Fruit fly (Drosophila melanogaster) whole organism, embryonic: Measurements from ENCODE around the gene CG6830.

Experiments used
- Atf3 ChIP-seq: fragments of 200-800 bp; sonication (Bioruptor generic); optimal IDR thresholded peaks from 3 replicates; lab custom pipeline; 2016; ENCODE audit warnings: missing biosample characterization, missing genetic modification characterization
- CG10321 ChIP-seq: fragments of 200-800 bp; sonication (Bioruptor generic); IDR thresholded peaks from 2 replicates; pipeline ENCODE4 v1.3.6; 2022; ENCODE audit warnings: missing biosample characterization, missing genetic modification characterization
- CG13424 ChIP-seq: fragments of 200-800 bp; sonication (Bioruptor generic); optimal IDR thresholded peaks from 2 replicates; lab custom pipeline; 2019; ENCODE audit warnings: missing biosample characterization, mild to moderate bottlenecking, missing genetic modification characterization, moderate library complexity
- CG16813 ChIP-seq: fragments of 200-800 bp; sonication (Bioruptor generic); IDR thresholded peaks from 3 replicates; pipeline ENCODE4 v1.3.6; 2022; ENCODE audit warnings: missing biosample characterization, missing genetic modification characterization; ENCODE audit not compliant: partially characterized antibody
- CG17612 ChIP-seq: fragments of 200-800 bp; sonication (Bioruptor generic); IDR thresholded peaks from 2 replicates; pipeline ENCODE4 v1.3.6; 2022; ENCODE audit warnings: missing biosample characterization, missing genetic modification characterization
- CG17912 ChIP-seq: fragments of 200-800 bp; sonication (Bioruptor generic); optimal IDR thresholded peaks from 2 replicates; lab custom pipeline; 2018; ENCODE audit warnings: missing biosample characterization, mild to moderate bottlenecking, missing genetic modification characterization
- CG18011 ChIP-seq: fragments of 200-800 bp; sonication (Bioruptor generic); optimal IDR thresholded peaks from 2 replicates; lab custom pipeline; 2017; ENCODE audit warnings: missing biosample characterization, missing genetic modification characterization, mild to moderate bottlenecking, moderate library complexity, missing genotype
- CG1832 ChIP-seq: fragments of 200-800 bp; sonication (Bioruptor generic); optimal IDR thresholded peaks from 2 replicates; lab custom pipeline; 2017; ENCODE audit warnings: missing biosample characterization, mild to moderate bottlenecking, missing genetic modification characterization, inconsistent platforms
- CG18476 ChIP-seq: fragments of 200-800 bp; sonication (Bioruptor generic); optimal IDR thresholded peaks from 2 replicates; lab custom pipeline; 2016; ENCODE audit warnings: missing biosample characterization, mild to moderate bottlenecking, missing genetic modification characterization
- CG2678 ChIP-seq: fragments of 200-800 bp; sonication (Bioruptor generic); optimal IDR thresholded peaks from 3 replicates; lab custom pipeline; 2019; ENCODE audit warnings: missing biosample characterization, mild to moderate bottlenecking, missing genetic modification characterization, moderate library complexity
- CG31441 ChIP-seq: fragments of 200-800 bp; sonication (Bioruptor generic); IDR thresholded peaks from 2 replicates; pipeline ENCODE4 v1.3.6; 2022; ENCODE audit warnings: missing biosample characterization, missing genetic modification characterization
- CG4617 ChIP-seq: fragments of 200-800 bp; sonication (Bioruptor generic); optimal IDR thresholded peaks from 3 replicates; lab custom pipeline; 2016; ENCODE audit warnings: missing biosample characterization, missing genetic modification characterization, borderline replicate concordance
- CG6175 ChIP-seq: fragments of 200-800 bp; sonication (Bioruptor generic); IDR thresholded peaks from 3 replicates; pipeline ENCODE4 v1.3.6; 2022; ENCODE audit warnings: missing biosample characterization, missing genetic modification characterization
- CG6272 ChIP-seq: fragments of 200-800 bp; sonication (Bioruptor generic); IDR thresholded peaks from 2 replicates; pipeline ENCODE4 v1.3.6; 2022; ENCODE audit warnings: missing biosample characterization, missing genetic modification characterization
- CG6791 ChIP-seq: fragments of 200-800 bp; sonication (Bioruptor generic); IDR thresholded peaks from 3 replicates; pipeline ENCODE4 v1.3.6; 2022; ENCODE audit warnings: missing biosample characterization, missing genetic modification characterization; ENCODE audit not compliant: partially characterized antibody
- CG8388 ChIP-seq: fragments of 200-800 bp; sonication (Bioruptor generic); optimal IDR thresholded peaks from 2 replicates; lab custom pipeline; 2019; ENCODE audit warnings: missing biosample characterization, mild to moderate bottlenecking, missing genetic modification characterization, moderate library complexity
- CG9437 ChIP-seq: fragments of 200-800 bp; sonication (Bioruptor generic); optimal IDR thresholded peaks from 2 replicates; lab custom pipeline; 2018; ENCODE audit warnings: missing biosample characterization, mild to moderate bottlenecking, missing genetic modification characterization
- Camta ChIP-seq: fragments of 200-800 bp; sonication (Bioruptor generic); optimal IDR thresholded peaks from 2 replicates; lab custom pipeline; 2016; ENCODE audit warnings: missing biosample characterization, missing genetic modification characterization
- Eip74EF ChIP-seq, 2 experiments: fragments of 200-800 bp in 1 of 2; fragments of >200 bp in 1 of 2; sonication (Bioruptor generic) in 1 of 2; optimal IDR thresholded peaks; 2 replicates each; lab custom pipeline; 2017 to 2019; ENCODE audit warnings: missing biosample characterization in 2 of 2, missing genetic modification characterization in 2 of 2, mild to moderate bottlenecking in 1 of 2, moderate library complexity in 1 of 2
- Fer2 ChIP-seq: fragments of 200-800 bp; sonication (Bioruptor generic); optimal IDR thresholded peaks from 2 replicates; lab custom pipeline; 2018; ENCODE audit warnings: missing biosample characterization, mild to moderate bottlenecking, missing genetic modification characterization, moderate library complexity
- Fer3 ChIP-seq: fragments of 200-800 bp; sonication (Bioruptor generic); optimal IDR thresholded peaks from 2 replicates; lab custom pipeline; 2018; ENCODE audit warnings: missing biosample characterization, mild to moderate bottlenecking, missing genetic modification characterization, moderate library complexity
- GATAe ChIP-seq: fragments of 200-800 bp; sonication (Bioruptor generic); conservative IDR thresholded peaks from 2 replicates; pipeline ENCODE4 v1.3.6; 2022; ENCODE audit warnings: missing biosample characterization, missing genetic modification characterization
- HLH54F ChIP-seq: fragments of 200-800 bp; sonication (Bioruptor generic); optimal IDR thresholded peaks from 3 replicates; lab custom pipeline; 2016; ENCODE audit warnings: missing biosample characterization, missing genetic modification characterization
- Hmr ChIP-seq: fragments of 200-800 bp; sonication (Bioruptor generic); optimal IDR thresholded peaks from 3 replicates; lab custom pipeline; 2017; ENCODE audit warnings: mild to moderate bottlenecking, missing biosample characterization, missing genetic modification reagents, missing genetic modification characterization
- Hsf ChIP-seq: fragments of 200-800 bp; sonication (Bioruptor generic); optimal IDR thresholded peaks from 3 replicates; lab custom pipeline; 2016; ENCODE audit warnings: missing biosample characterization, missing genetic modification characterization
- MESR4 ChIP-seq: fragments of 200-800 bp; sonication (Bioruptor generic); optimal IDR thresholded peaks from 2 replicates; lab custom pipeline; 2018; ENCODE audit warnings: missing biosample characterization, mild to moderate bottlenecking, missing genetic modification characterization, moderate library complexity
- NK7.1 ChIP-seq: fragments of 200-800 bp; sonication (Bioruptor generic); optimal IDR thresholded peaks from 3 replicates; lab custom pipeline; 2016; ENCODE audit warnings: missing biosample characterization, missing genetic modification characterization
- Trl ChIP-seq, 3 experiments: fragments of >200 bp in 2 of 3; fragments of 200-800 bp in 1 of 3; sonication (Bioruptor generic) in 1 of 3; optimal IDR thresholded peaks; 2 replicates in 1 of 3; 3 replicates in 2 of 3; lab custom pipeline; 2016 to 2017; ENCODE audit warnings: missing biosample characterization in 1 of 3, missing genetic modification characterization in 1 of 3
- Xrp1 ChIP-seq: fragments of 200-800 bp; sonication (Bioruptor generic); IDR thresholded peaks from 2 replicates; pipeline ENCODE4 v1.3.6; 2022; ENCODE audit warnings: missing biosample characterization, missing genetic modification characterization
- YL-1 ChIP-seq: fragments of 200-800 bp; sonication (Bioruptor generic); optimal IDR thresholded peaks from 3 replicates; lab custom pipeline; 2017; ENCODE audit warnings: missing biosample characterization, mild to moderate bottlenecking, missing genetic modification characterization
- ase ChIP-seq: fragments of 200-800 bp; sonication (Bioruptor generic); IDR thresholded peaks from 3 replicates; pipeline ENCODE4 v1.3.6; 2022; ENCODE audit warnings: missing biosample characterization, missing genetic modification characterization
- ato ChIP-seq: fragments of 200-800 bp; sonication (Bioruptor generic); IDR thresholded peaks from 2 replicates; pipeline ENCODE4 v1.3.6; 2022; ENCODE audit warnings: missing biosample characterization, missing genetic modification characterization; ENCODE audit not compliant: partially characterized antibody
- cas ChIP-seq: fragments of 200-800 bp; sonication (Bioruptor generic); IDR thresholded peaks from 2 replicates; pipeline ENCODE4 v1.3.6; 2022; ENCODE audit warnings: missing biosample characterization, missing genetic modification characterization
- chif ChIP-seq, 2 experiments: fragments of 200-800 bp; sonication (Bioruptor generic); optimal IDR thresholded peaks; 3 replicates each; lab custom pipeline; 2016; ENCODE audit warnings: missing biosample characterization in 2 of 2, missing genetic modification characterization in 2 of 2
- dmrt11E ChIP-seq: fragments of 200-800 bp; sonication (Bioruptor generic); optimal IDR thresholded peaks from 3 replicates; lab custom pipeline; 2018; ENCODE audit warnings: missing biosample characterization, mild to moderate bottlenecking, missing genetic modification characterization, moderate library complexity
- grau ChIP-seq: fragments of 200-800 bp; optimal IDR thresholded peaks from 3 replicates; lab custom pipeline; 2019; ENCODE audit warnings: missing biosample characterization, mild to moderate bottlenecking, missing genetic modification characterization, moderate library complexity
- gsb ChIP-seq: fragments of 200-800 bp; sonication (Bioruptor generic); IDR thresholded peaks from 2 replicates; pipeline ENCODE4 v1.3.6; 2022; ENCODE audit warnings: missing biosample characterization, missing genetic modification characterization
- inv ChIP-seq: fragments of 200-800 bp; sonication (Bioruptor generic); IDR thresholded peaks from 2 replicates; pipeline ENCODE4 v1.3.6; 2022; ENCODE audit warnings: missing biosample characterization, missing genetic modification characterization; ENCODE audit not compliant: partially characterized antibody
- nmo ChIP-seq: fragments of 200-800 bp; sonication (Bioruptor generic); optimal IDR thresholded peaks from 2 replicates; lab custom pipeline; 2018; ENCODE audit warnings: missing biosample characterization, mild to moderate bottlenecking, missing genetic modification characterization, moderate library complexity
- odd ChIP-seq: fragments of 200-800 bp; sonication (Bioruptor generic); optimal IDR thresholded peaks from 2 replicates; lab custom pipeline; 2017; ENCODE audit warnings: missing biosample characterization, mild to moderate bottlenecking, missing genetic modification characterization
- pros ChIP-seq: fragments of 200-800 bp; sonication (Bioruptor generic); optimal IDR thresholded peaks from 3 replicates; lab custom pipeline; 2019; ENCODE audit warnings: missing biosample characterization, mild to moderate bottlenecking, missing genetic modification characterization, moderate library complexity
- ro ChIP-seq: fragments of 200-800 bp; sonication (Bioruptor generic); IDR thresholded peaks from 2 replicates; pipeline ENCODE4 v1.3.6; 2022; ENCODE audit warnings: missing biosample characterization, missing genetic modification characterization
- sens-2 ChIP-seq: fragments of 200-800 bp; sonication (Bioruptor generic); IDR thresholded peaks from 2 replicates; pipeline ENCODE4 v1.3.6; 2022; ENCODE audit warnings: missing biosample characterization, missing genetic modification characterization
- tap ChIP-seq: fragments of 200-800 bp; optimal IDR thresholded peaks from 3 replicates; lab custom pipeline; 2019; ENCODE audit warnings: missing biosample characterization, mild to moderate bottlenecking, missing genetic modification characterization, moderate library complexity
- tio ChIP-seq: fragments of 200-800 bp; sonication (Bioruptor generic); optimal IDR thresholded peaks from 2 replicates; lab custom pipeline; 2017; ENCODE audit warnings: missing biosample characterization, missing genetic modification characterization, inconsistent platforms
- tna ChIP-seq: fragments of 200-800 bp; sonication (Bioruptor generic); IDR thresholded peaks from 2 replicates; pipeline ENCODE4 v1.3.6; 2022; ENCODE audit warnings: missing biosample characterization, missing genetic modification characterization; ENCODE audit not compliant: partially characterized antibody
- wor ChIP-seq: fragments of 200-800 bp; sonication (Bioruptor generic); IDR thresholded peaks from 2 replicates; pipeline ENCODE4 v1.3.6; 2022; ENCODE audit warnings: missing biosample characterization, missing genetic modification characterization
- z ChIP-seq: fragments of 200-800 bp; sonication (Bioruptor generic); IDR thresholded peaks from 3 replicates; pipeline ENCODE4 v1.3.6; 2022; ENCODE audit warnings: missing biosample characterization, missing genetic modification characterization
- zfh2 ChIP-seq: fragments of 200-800 bp; sonication (Bioruptor generic); optimal IDR thresholded peaks from 2 replicates; lab custom pipeline; 2016; ENCODE audit warnings: missing biosample characterization, missing genetic modification characterization

Gene CG6830

DNA sequence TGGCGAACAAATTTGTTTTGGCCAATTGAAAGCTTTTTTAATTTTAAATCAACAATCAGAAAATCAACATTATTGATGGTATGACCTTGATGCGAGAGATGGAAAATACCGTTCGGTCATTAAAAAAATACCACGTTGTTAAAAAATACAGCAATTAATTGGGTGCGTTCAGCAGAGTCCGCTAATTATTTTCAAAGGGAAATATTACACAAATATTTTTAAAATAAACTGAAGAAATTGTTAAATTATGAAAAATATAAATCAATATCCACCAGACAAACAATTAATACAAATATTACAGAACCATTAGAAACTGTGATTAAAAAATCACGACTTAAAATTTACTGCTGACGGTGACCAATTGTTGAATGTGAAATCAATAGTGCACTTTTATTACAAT lies 6.1 kb downstream of the CG6830 start, which contains the start of gene CG18476 (continued):
- TF ChIP-seq sens-2 (GFP tag; lab: Robert Waterston, UW): peak; percentile 62
- TF ChIP-seq odd: peak; percentile 74
- TF ChIP-seq dmrt11E (tag; lab: Kevin White, UChicago): peak; percentile 92
- peak; percentile 95 for TF ChIP-seq CG2678
- TF ChIP-seq wor (GFP tag; lab: Robert Waterston, UW): peak; percentile 85
- peak; percentile 100 for TF ChIP-seq CG31441 (GFP tag; lab: Robert Waterston, UW)
- TF ChIP-seq CG6791: no peak
- TF ChIP-seq tio: no peak
- TF ChIP-seq Camta (GFP tag; lab: Kevin White, UChicago): peak; percentile 73
- TF ChIP-seq CG6175 (GFP tag; lab: Robert Waterston, UW): peak; percentile 86
- peak; percentile 48 for TF ChIP-seq MESR4 (GFP tag; lab: Kevin White, UChicago)
- TF ChIP-seq HLH54F (GFP tag; lab: Kevin White, UChicago): peak; percentile 53
- TF ChIP-seq CG17612 (GFP tag; lab: Robert Waterston, UW): peak; percentile 89
- peak; percentile 86 for TF ChIP-seq Fer2
- TF ChIP-seq CG6272 (GFP tag; lab: Robert Waterston, UW): peak; percentile 93
- TF ChIP-seq CG4617 (GFP tag; lab: Kevin White, UChicago): peak; percentile 90
- peak; percentile 95 for TF ChIP-seq CG18476 (GFP tag; lab: Kevin White, UChicago)
- TF ChIP-seq cas (GFP tag; lab: Robert Waterston, UW): peak; percentile 93
- peak; percentile 46 to 74 for TF ChIP-seq chif (GFP tag; optimal IDR thresholded peaks at IDR 0.05; lab: Kevin White, UChicago)
- TF ChIP-seq pros (GFP tag; lab: Kevin White, UChicago): no peak
- peak; percentile 91 for TF ChIP-seq Hsf
- peak; percentile 94 for TF ChIP-seq grau (tag; lab: Kevin White, UChicago)
- peak; percentile 52 for TF ChIP-seq ro (GFP tag; lab: Robert Waterston, UW)
- TF ChIP-seq Eip74EF (GFP tag; optimal IDR thresholded peaks at IDR 0.05; lab: Kevin White, UChicago): peak in 1 of 2 experiments; percentile 89
- peak; percentile 93 for TF ChIP-seq tap (tag; lab: Kevin White, UChicago)
- TF ChIP-seq nmo (GFP tag; lab: Kevin White, UChicago): peak; percentile 97
- peak; percentile 82 for TF ChIP-seq CG9437 (GFP tag; lab: Kevin White, UChicago)
- TF ChIP-seq CG8388 (GFP tag; lab: Kevin White, UChicago): peak; percentile 91
- TF ChIP-seq ase (GFP tag; lab: Robert Waterston, UW): peak; percentile 92
- no peak for TF ChIP-seq CG1832
- peak; percentile 69 for TF ChIP-seq YL-1 (GFP tag; lab: Kevin White, UChicago)
- TF ChIP-seq tna (GFP tag; lab: Robert Waterston, UW): no peak
- no peak for TF ChIP-seq ato (GFP tag; lab: Robert Waterston, UW)
- TF ChIP-seq CG17912 (GFP tag; lab: Kevin White, UChicago): peak; percentile 56
- no peak for TF ChIP-seq CG16813 (GFP tag; lab: Robert Waterston, UW)
- TF ChIP-seq inv: no peak
- TF ChIP-seq GATAe (GFP tag; lab: Robert Waterston, UW): peak; percentile 84
- TF ChIP-seq Hmr: peak; percentile 91
- TF ChIP-seq NK7.1 (GFP tag; lab: Kevin White, UChicago): peak; percentile 48
- peak; percentile 68 for TF ChIP-seq zfh2 (GFP tag; lab: Kevin White, UChicago)
- peak; percentile 64 for TF ChIP-seq CG18011 (GFP tag; lab: Kevin White, UChicago)
- peak; percentile 73 for TF ChIP-seq CG10321 (GFP tag; lab: Robert Waterston, UW)
- TF ChIP-seq Trl (optimal IDR thresholded peaks at IDR 0.05; lab: Kevin White, UChicago): no peak
- peak; percentile 65 for TF ChIP-seq Trl (GFP tag; optimal IDR thresholded peaks at IDR 0.05; lab: Kevin White, UChicago)
- peak; percentile 52 for TF ChIP-seq Atf3 (GFP tag; lab: Kevin White, UChicago)
- peak; percentile 73 for TF ChIP-seq gsb (GFP tag; lab: Robert Waterston, UW)
- no peak for TF ChIP-seq z (GFP tag; lab: Robert Waterston, UW)
- TF ChIP-seq Fer3: peak; percentile 93
- TF ChIP-seq Xrp1 (GFP tag; lab: Robert Waterston, UW): peak; percentile 96
- TF ChIP-seq CG13424 (tag; lab: Kevin White, UChicago): peak; percentile 95
